Worm (Caenorhabditis elegans) whole organism, late embryonic: ENCODE data around the gene pqn-2.

ENCODE experiments used
- C08G9.2 ChIP-seq: sonication (generic microtip); optimal IDR thresholded peaks from 2 replicates; lab custom pipeline; 2016; ENCODE audit warnings: mild to moderate bottlenecking, missing genetic modification characterization, moderate library complexity, missing compliant biosample characterization
- F13H6.1 ChIP-seq: sonication (generic microtip); optimal IDR thresholded peaks from 2 replicates; lab custom pipeline; 2016; ENCODE audit warnings: missing genetic modification characterization, missing compliant biosample characterization
- K02D7.2 ChIP-seq: sonication (generic microtip); optimal IDR thresholded peaks from 2 replicates; lab custom pipeline; 2017; ENCODE audit warnings: mild to moderate bottlenecking, missing genetic modification characterization, missing compliant biosample characterization
- K09A11.1 ChIP-seq: sonication (generic microtip); optimal IDR thresholded peaks from 2 replicates; lab custom pipeline; 2017; ENCODE audit warnings: antibody characterized with exemption, mild to moderate bottlenecking, missing genetic modification characterization, missing compliant biosample characterization; ENCODE audit not compliant: insufficient read depth
- Y22D7AL.16 ChIP-seq: sonication (generic microtip); optimal IDR thresholded peaks from 2 replicates; lab custom pipeline; 2016; ENCODE audit warnings: missing genetic modification characterization, missing compliant biosample characterization
- ahr-1 ChIP-seq: sonication (generic microtip); optimal IDR thresholded peaks from 2 replicates; lab custom pipeline; 2016; ENCODE audit warnings: missing genetic modification characterization, missing compliant biosample characterization
- ama-1 ChIP-seq: fragments of 150-350 bp; optimal IDR thresholded peaks from 2 replicates; lab custom pipeline; 2014
- ceh-14 ChIP-seq: sonication (generic microtip); optimal IDR thresholded peaks from 2 replicates; lab custom pipeline; 2016; ENCODE audit warnings: missing genotype, missing genetic modification characterization, missing compliant biosample characterization
- ceh-18 ChIP-seq: sonication (generic microtip); optimal IDR thresholded peaks from 2 replicates; lab custom pipeline; 2016; ENCODE audit warnings: missing genetic modification characterization, missing compliant biosample characterization
- ceh-34 ChIP-seq: sonication (generic microtip); optimal IDR thresholded peaks from 2 replicates; lab custom pipeline; 2016; ENCODE audit warnings: mild to moderate bottlenecking, missing genetic modification characterization, missing compliant biosample characterization
- ceh-48 ChIP-seq: sonication (generic microtip); optimal IDR thresholded peaks from 2 replicates; lab custom pipeline; 2016; ENCODE audit warnings: missing genetic modification characterization, inconsistent platforms, missing compliant biosample characterization
- ceh-6 ChIP-seq: fragments of 200-800 bp; sonication (Bioruptor generic); optimal IDR thresholded peaks from 2 replicates; lab custom pipeline; 2018; ENCODE audit warnings: mild to moderate bottlenecking, missing genetic modification characterization, missing compliant biosample characterization
- ceh-9 ChIP-seq: sonication (generic microtip); optimal IDR thresholded peaks from 2 replicates; lab custom pipeline; 2016; ENCODE audit warnings: mild to moderate bottlenecking, missing genetic modification characterization, inconsistent platforms, missing compliant biosample characterization
- che-1 ChIP-seq: sonication (generic microtip); optimal IDR thresholded peaks from 2 replicates; lab custom pipeline; 2016; ENCODE audit warnings: mild to moderate bottlenecking, missing genetic modification characterization, missing compliant biosample characterization
- dmd-4 ChIP-seq: sonication (generic microtip); optimal IDR thresholded peaks from 2 replicates; lab custom pipeline; 2016; ENCODE audit warnings: borderline replicate concordance, missing genetic modification characterization, missing compliant biosample characterization
- dve-1 ChIP-seq: sonication (generic microtip); optimal IDR thresholded peaks from 2 replicates; lab custom pipeline; 2017; ENCODE audit warnings: antibody characterized with exemption, mild to moderate bottlenecking, missing genetic modification characterization, missing compliant biosample characterization
- fax-1 ChIP-seq: sonication (generic microtip); optimal IDR thresholded peaks from 2 replicates; lab custom pipeline; 2016; ENCODE audit warnings: missing genotype, missing genetic modification characterization, missing compliant biosample characterization
- fkh-10 ChIP-seq: fragments of 150-350 bp; optimal IDR thresholded peaks from 2 replicates; lab custom pipeline; 2014; ENCODE audit warnings: missing biosample characterization, missing genetic modification reagents, missing genetic modification characterization
- fkh-6 ChIP-seq: sonication (generic microtip); optimal IDR thresholded peaks from 2 replicates; lab custom pipeline; 2016; ENCODE audit warnings: missing genetic modification characterization, missing compliant biosample characterization
- hlh-15 ChIP-seq: sonication (generic microtip); optimal IDR thresholded peaks from 2 replicates; lab custom pipeline; 2016; ENCODE audit warnings: missing genetic modification characterization, missing compliant biosample characterization
- hlh-6 ChIP-seq: sonication (generic microtip); optimal IDR thresholded peaks from 2 replicates; lab custom pipeline; 2016; ENCODE audit warnings: missing genotype, missing genetic modification characterization, missing compliant biosample characterization
- hlh-8 ChIP-seq: sonication (generic microtip); optimal IDR thresholded peaks from 2 replicates; lab custom pipeline; 2016; ENCODE audit warnings: missing genotype, missing genetic modification characterization, missing compliant biosample characterization
- lim-6 ChIP-seq: sonication (generic microtip); optimal IDR thresholded peaks from 2 replicates; lab custom pipeline; 2016; ENCODE audit warnings: missing genetic modification characterization, missing compliant biosample characterization
- madf-2 ChIP-seq: sonication (generic microtip); optimal IDR thresholded peaks from 2 replicates; lab custom pipeline; 2017; ENCODE audit warnings: missing genetic modification characterization, missing compliant biosample characterization
- nhr-11 ChIP-seq: fragments of 150-350 bp; optimal IDR thresholded peaks from 2 replicates; lab custom pipeline; 2014; ENCODE audit warnings: missing biosample characterization, missing genetic modification characterization
- nhr-232 ChIP-seq: sonication (generic microtip); optimal IDR thresholded peaks from 2 replicates; lab custom pipeline; 2016; ENCODE audit warnings: missing genetic modification characterization, missing compliant biosample characterization
- npax-4 ChIP-seq: sonication (generic microtip); optimal IDR thresholded peaks from 2 replicates; lab custom pipeline; 2016; ENCODE audit warnings: missing genetic modification characterization, missing compliant biosample characterization
- odd-2 ChIP-seq: sonication (generic microtip); optimal IDR thresholded peaks from 2 replicates; lab custom pipeline; 2017; ENCODE audit warnings: antibody characterized with exemption, mild to moderate bottlenecking, missing genetic modification characterization, missing compliant biosample characterization
- pag-3 ChIP-seq: sonication (generic microtip); optimal IDR thresholded peaks from 2 replicates; lab custom pipeline; 2016; ENCODE audit warnings: missing compliant biosample characterization, missing genetic modification characterization, borderline replicate concordance
- pat-9 ChIP-seq: fragments of 200-800 bp; sonication (Bioruptor generic); optimal IDR thresholded peaks from 2 replicates; lab custom pipeline; 2018; ENCODE audit warnings: mild to moderate bottlenecking, missing genetic modification characterization, moderate library complexity, missing compliant biosample characterization
- pax-1 ChIP-seq: fragments of 150-350 bp; optimal IDR thresholded peaks from 2 replicates; lab custom pipeline; 2014; ENCODE audit warnings: missing biosample characterization, missing genetic modification characterization
- pqm-1 ChIP-seq: sonication (generic microtip); optimal IDR thresholded peaks from 2 replicates; lab custom pipeline; 2016; ENCODE audit warnings: missing genetic modification characterization, missing compliant biosample characterization
- pros-1 ChIP-seq: fragments of 150-350 bp; optimal IDR thresholded peaks from 2 replicates; lab custom pipeline; 2014; ENCODE audit warnings: missing biosample characterization, missing genetic modification reagents, missing genetic modification characterization
- ref-2 ChIP-seq: sonication (generic microtip); optimal IDR thresholded peaks from 2 replicates; lab custom pipeline; 2016; ENCODE audit warnings: missing genetic modification characterization, missing compliant biosample characterization
- rnt-1 ChIP-seq: sonication (generic microtip); optimal IDR thresholded peaks from 2 replicates; lab custom pipeline; 2016; ENCODE audit warnings: missing genetic modification characterization, missing compliant biosample characterization
- tbx-2 ChIP-seq: sonication (generic microtip); optimal IDR thresholded peaks from 2 replicates; lab custom pipeline; 2016; ENCODE audit warnings: missing genetic modification characterization, missing compliant biosample characterization
- unc-3 ChIP-seq, 2 experiments: fragments of 200-800 bp in 1 of 2; sonication (Bioruptor generic) in 1 of 2; sonication (generic microtip) in 1 of 2; conservative IDR thresholded peaks in 1 of 2; optimal IDR thresholded peaks in 1 of 2; 2 replicates each; pipeline versions ENCODE4 v1.3.6 to Lab custom; 2016 to 2022; ENCODE audit warnings: missing compliant biosample characterization in 2 of 2, missing genetic modification characterization in 2 of 2, missing genetic modification reagents in 1 of 2
- unc-55 ChIP-seq: sonication (generic microtip); optimal IDR thresholded peaks from 2 replicates; lab custom pipeline; 2017; ENCODE audit warnings: missing biosample characterization, missing genetic modification reagents, missing genetic modification characterization
- zip-5 ChIP-seq: sonication (generic microtip); optimal IDR thresholded peaks from 2 replicates; lab custom pipeline; 2016; ENCODE audit warnings: missing genetic modification characterization, missing compliant biosample characterization
- ztf-16 ChIP-seq: sonication (generic microtip); optimal IDR thresholded peaks from 2 replicates; lab custom pipeline; 2017; ENCODE audit warnings: missing genetic modification characterization, missing compliant biosample characterization

Gene pqn-2

DNA sequence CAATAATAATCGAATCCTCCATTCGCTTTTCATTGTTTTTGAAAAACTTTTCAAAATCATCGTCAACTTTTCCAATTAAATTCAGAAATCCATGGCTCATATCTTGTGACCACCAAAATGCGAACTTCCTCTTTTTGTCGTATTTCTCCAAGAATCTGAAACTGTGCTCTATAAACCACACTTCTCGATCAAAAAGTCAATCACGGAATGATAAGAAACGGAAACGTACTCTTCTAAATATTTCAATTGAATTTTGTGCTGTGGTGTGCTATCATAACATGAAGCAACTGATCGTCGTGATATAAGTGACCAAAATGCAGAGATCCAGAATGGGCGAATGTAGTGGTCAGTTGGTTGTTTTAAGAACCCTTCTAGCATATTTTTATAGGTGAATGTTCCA is 22.5 kb downstream of the pqn-2 start:
- TF ChIP-seq unc-55 (GFP tag; lab: Kevin White, UChicago): no peak
- no peak for TF ChIP-seq pag-3
- no peak for TF ChIP-seq K09A11.1 (tag; lab: Kevin White, UChicago)
- no peak for TF ChIP-seq ref-2 (tag; lab: Kevin White, UChicago)
- TF ChIP-seq zip-5 (tag; lab: Kevin White, UChicago): no peak
- no peak for TF ChIP-seq ztf-16
- TF ChIP-seq hlh-8: no peak
- no peak for TF ChIP-seq che-1 (tag; lab: Kevin White, UChicago)
- no peak for TF ChIP-seq F13H6.1 (tag; lab: Kevin White, UChicago)
- no peak for TF ChIP-seq tbx-2
- no peak for TF ChIP-seq hlh-6
- no peak for TF ChIP-seq rnt-1 (tag; lab: Kevin White, UChicago)
- TF ChIP-seq ceh-6 (GFP tag; lab: Kevin White, UChicago): no peak
- TF ChIP-seq pat-9 (tag; lab: Kevin White, UChicago): no peak
- TF ChIP-seq ceh-34 (tag; lab: Kevin White, UChicago): no peak
- no peak for TF ChIP-seq pros-1 (tag; lab: Kevin White, UChicago)

- TF ChIP-seq lim-6: no peak
- TF ChIP-seq pqm-1 (tag; lab: Kevin White, UChicago): no peak
- no peak for TF ChIP-seq ceh-18 (tag; lab: Kevin White, UChicago)
- TF ChIP-seq ama-1 (lab: Kevin White, UChicago): no peak
These were observed 24.1 kb downstream of the pqn-2 start, which contains the start of gene F15H10.7 for ce11 chrV:10406313-10406712. Gene F15H10.7 (minus strand): TSS chrV:10406413.

- no peak for TF ChIP-seq hlh-8
- TF ChIP-seq ahr-1 (tag; lab: Kevin White, UChicago): no peak
- TF ChIP-seq fkh-10 (GFP tag; lab: Kevin White, UChicago): no peak
- TF ChIP-seq hlh-15 (tag; lab: Kevin White, UChicago): no peak
- TF ChIP-seq npax-4 (tag; lab: Kevin White, UChicago): no peak
- TF ChIP-seq rnt-1 (tag; lab: Kevin White, UChicago): no peak
- no peak for TF ChIP-seq Y22D7AL.16 (tag; lab: Kevin White, UChicago)
- no peak for TF ChIP-seq ceh-34 (tag; lab: Kevin White, UChicago)
- no peak for TF ChIP-seq pat-9 (tag; lab: Kevin White, UChicago)
- no peak for TF ChIP-seq C08G9.2 (tag; lab: Kevin White, UChicago)
- no peak for TF ChIP-seq dve-1 (tag; lab: Kevin White, UChicago)
- TF ChIP-seq odd-2 (tag; lab: Kevin White, UChicago): no peak
- no peak for TF ChIP-seq ama-1 (lab: Kevin White, UChicago)
- TF ChIP-seq fkh-6 (tag; lab: Kevin White, UChicago): no peak
These were observed 27.9 kb downstream of the pqn-2 start, which contains the start of gene F15H10.12 for ce11 chrV:10410030-10410713. Gene F15H10.12 (minus strand): TSS chrV:10410080.

- TF ChIP-seq madf-2 (tag; lab: Kevin White, UChicago): no peak
- TF ChIP-seq ceh-9 (tag; lab: Kevin White, UChicago): no peak
- TF ChIP-seq lim-6: no peak
- TF ChIP-seq nhr-11 (tag; lab: Kevin White, UChicago): no peak
- no peak for TF ChIP-seq ceh-48 (tag; lab: Kevin White, UChicago)
- no peak for TF ChIP-seq nhr-232
- TF ChIP-seq dve-1 (tag; lab: Kevin White, UChicago): no peak
- TF ChIP-seq ztf-16: no peak
- TF ChIP-seq K02D7.2: no peak
- TF ChIP-seq pros-1 (tag; lab: Kevin White, UChicago): no peak
- no peak for TF ChIP-seq pax-1 (tag; lab: Kevin White, UChicago)
- no peak for TF ChIP-seq fax-1 (tag; lab: Kevin White, UChicago)
- TF ChIP-seq hlh-6: no peak
- no peak for TF ChIP-seq unc-3 (GFP tag; conservative IDR thresholded peaks at IDR 0.05; lab: Robert Waterston, UW)
- no peak for TF ChIP-seq unc-3 (tag; optimal IDR thresholded peaks at IDR 0.05; lab: Kevin White, UChicago)
- TF ChIP-seq ceh-14 (tag; lab: Kevin White, UChicago): no peak
- TF ChIP-seq ceh-34 (tag; lab: Kevin White, UChicago): no peak
- no peak for TF ChIP-seq dmd-4 (tag; lab: Kevin White, UChicago)
These were observed 32.4 kb downstream of the pqn-2 start, which contains the start of gene F15H10.9 for ce11 chrV:10414610-10415009. Gene F15H10.9 (minus strand): TSS chrV:10414710.
